Worm (Caenorhabditis elegans): Measurements from ENCODE around the gene C05C12.4.

C05C12.4 gene

DNA sequence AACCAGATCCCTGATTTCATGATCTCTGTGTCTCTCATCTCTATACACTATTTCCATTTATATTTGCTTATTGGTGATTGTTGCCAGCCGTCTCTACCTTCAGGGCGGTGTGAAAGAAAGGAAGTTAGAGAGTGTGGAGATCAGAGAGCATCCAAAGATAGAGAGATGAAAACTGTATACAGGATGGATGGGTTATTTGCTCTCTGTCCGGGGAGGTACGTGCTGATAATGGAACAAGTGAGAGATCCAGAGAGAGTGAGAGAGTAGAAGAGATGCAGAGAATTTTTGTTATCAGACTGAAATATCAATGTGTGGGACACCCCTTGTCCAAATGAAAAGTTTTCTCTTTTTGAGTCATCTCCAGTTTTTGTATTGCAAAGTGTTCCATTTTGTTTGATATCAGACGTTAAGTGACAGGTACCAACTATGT lies 36.2 kb upstream of the C05C12.4 start (continued):
- TF ChIP-seq dmd-6 (GFP tag; IDR thresholded peaks at IDR 0.05): peak; percentile 89
- 0 out of 2 replicates have a peak, but pooled peaks have one; percentile 3 for TF ChIP-seq mxl-2 (GFP tag; conservative IDR thresholded peaks at IDR 0.05)
- peak; percentile 81 for TF ChIP-seq php-3 (GFP tag; IDR thresholded peaks at IDR 0.05)
- peak; percentile 70 for TF ChIP-seq nhr-28 (tag; optimal IDR thresholded peaks at IDR 0.05)
- 0 out of 2 replicates have a peak, but pooled peaks have one; percentile 29 for TF ChIP-seq saeg-2 (GFP tag; IDR thresholded peaks at IDR 0.05)
- peak; percentile 85 for TF ChIP-seq tra-1 (GFP tag; IDR thresholded peaks at IDR 0.05)
- no peak for TF ChIP-seq skn-1 (tag; optimal IDR thresholded peaks at IDR 0.05)
- peak; percentile 36 for TF ChIP-seq mes-2 (tag; optimal IDR thresholded peaks at IDR 0.05; ENCODE audit: poor library complexity, severe bottlenecking)
- peak; percentile 25 for TF ChIP-seq jun-1 (tag; optimal IDR thresholded peaks at IDR 0.05)
- TF ChIP-seq hlh-11 (tag; optimal IDR thresholded peaks at IDR 0.05): peak; percentile 94
- no peak for TF ChIP-seq D1046.2 (GFP tag; IDR thresholded peaks at IDR 0.05)
- peak; percentile 92 for TF ChIP-seq lin-1 (GFP tag; IDR thresholded peaks at IDR 0.05)
- TF ChIP-seq lin-39 (tag; optimal IDR thresholded peaks at IDR 0.05): no peak
- peak; percentile 12 for TF ChIP-seq T20F7.1 (GFP tag; optimal IDR thresholded peaks at IDR 0.05)
- TF ChIP-seq ces-1 (GFP tag; optimal IDR thresholded peaks at IDR 0.05): no peak
- TF ChIP-seq unc-62 (GFP tag; optimal IDR thresholded peaks at IDR 0.05 in 1 of 2): peak in 1 of 2 experiments; percentile 27
- no peak for TF ChIP-seq unc-62 (tag; optimal IDR thresholded peaks at IDR 0.05)
- peak; percentile 71 for TF ChIP-seq aha-1 (tag)
- TF ChIP-seq nhr-6 (tag; optimal IDR thresholded peaks at IDR 0.05): peak; percentile 83
- no peak for TF ChIP-seq aly-2 (tag; optimal IDR thresholded peaks at IDR 0.05)
- peak; percentile 72 for TF ChIP-seq pha-4 (GFP tag; IDR thresholded peaks at IDR 0.05)
- TF ChIP-seq pha-4 (tag; optimal IDR thresholded peaks at IDR 0.05): peak; percentile 71
- TF ChIP-seq hif-1 (tag; optimal IDR thresholded peaks at IDR 0.05): peak in 1 of 2 experiments; percentile 59
- peak; percentile 72 for TF ChIP-seq nhr-77 (tag; optimal IDR thresholded peaks at IDR 0.05)
- peak; percentile 28 for TF ChIP-seq hlh-30 (tag; optimal IDR thresholded peaks at IDR 0.05; ENCODE audit: insufficient read depth)
- peak; percentile 39 for TF ChIP-seq nhr-10 (tag; optimal IDR thresholded peaks at IDR 0.05)
- 0 out of 2 replicates have a peak, but pooled peaks have one; percentile 23 for TF ChIP-seq nhr-41 (GFP tag; IDR thresholded peaks at IDR 0.05)

DNA sequence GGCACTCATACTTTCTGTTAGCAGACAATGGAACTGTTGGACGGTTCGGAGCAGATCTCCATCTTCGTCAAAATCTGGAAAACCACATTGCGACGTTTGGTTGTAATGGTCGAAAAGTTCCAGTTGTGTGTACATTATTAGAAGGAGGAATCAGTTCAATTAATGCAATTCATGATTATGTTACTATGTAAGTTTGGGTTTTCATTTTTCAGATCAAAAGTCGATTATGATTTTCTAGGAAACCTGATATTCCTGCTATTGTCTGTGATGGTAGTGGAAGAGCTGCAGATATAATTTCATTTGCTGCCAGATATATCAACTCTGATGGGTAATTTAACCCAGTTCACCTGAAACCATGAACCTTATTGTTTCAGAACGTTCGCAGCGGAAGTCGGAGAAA lies 28.1 kb upstream of the C05C12.4 start:
- TF ChIP-seq unc-62 (GFP tag; optimal IDR thresholded peaks at IDR 0.05 in 1 of 2) (peak in 1 of 2 experiments; percentile 90), unc-62 (tag; optimal IDR thresholded peaks at IDR 0.05) (no peak), php-3 (GFP tag; IDR thresholded peaks at IDR 0.05) (no peak), hlh-30 (tag; optimal IDR thresholded peaks at IDR 0.05; ENCODE audit: insufficient read depth) (no peak), dmd-9 (GFP tag; IDR thresholded peaks at IDR 0.05) (no peak)

DNA sequence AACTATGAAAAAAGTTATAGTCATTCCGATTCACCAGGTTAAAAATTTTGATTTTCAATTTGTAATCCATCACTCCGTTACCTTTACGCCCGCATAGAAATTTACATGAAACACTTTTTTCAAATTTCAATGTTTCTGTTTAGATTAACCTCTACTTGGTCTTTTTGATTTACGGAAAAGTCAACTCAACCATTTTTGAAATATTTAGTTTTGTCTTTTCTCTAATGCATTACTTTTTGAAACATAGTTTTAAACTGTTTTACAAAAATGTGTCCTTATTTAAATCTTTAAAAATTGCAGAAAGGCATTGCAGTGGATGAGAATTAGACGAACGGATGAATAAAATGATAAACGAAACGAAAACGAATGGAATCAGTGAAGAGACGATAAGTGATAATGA lies 25.3 kb upstream of the C05C12.4 start, which contains the start of gene gtl-2:
TSS of gene gtl-2 (plus strand) at position 301 of the 400 bp plus-strand sequence.
- TF ChIP-seq unc-62 (GFP tag; optimal IDR thresholded peaks at IDR 0.05 in 1 of 2) (no peak), unc-62 (tag; optimal IDR thresholded peaks at IDR 0.05) (no peak), F49E8.2 (tag; optimal IDR thresholded peaks at IDR 0.05; ENCODE audit: borderline replicate concordance) (no peak), dmd-8 (GFP tag; IDR thresholded peaks at IDR 0.05) (no peak), hmg-1.1 (GFP tag; IDR thresholded peaks at IDR 0.05) (no peak), Y48G9A.11 (GFP tag; IDR thresholded peaks at IDR 0.05) (no peak), Y105C5A.15 (GFP tag; IDR thresholded peaks at IDR 0.05) (no peak), zag-1 (tag; optimal IDR thresholded peaks at IDR 0.05) (no peak), pqm-1 (tag; optimal IDR thresholded peaks at IDR 0.05) (no peak), R02D3.7 (tag; optimal IDR thresholded peaks at IDR 0.05) (no peak)

DNA sequence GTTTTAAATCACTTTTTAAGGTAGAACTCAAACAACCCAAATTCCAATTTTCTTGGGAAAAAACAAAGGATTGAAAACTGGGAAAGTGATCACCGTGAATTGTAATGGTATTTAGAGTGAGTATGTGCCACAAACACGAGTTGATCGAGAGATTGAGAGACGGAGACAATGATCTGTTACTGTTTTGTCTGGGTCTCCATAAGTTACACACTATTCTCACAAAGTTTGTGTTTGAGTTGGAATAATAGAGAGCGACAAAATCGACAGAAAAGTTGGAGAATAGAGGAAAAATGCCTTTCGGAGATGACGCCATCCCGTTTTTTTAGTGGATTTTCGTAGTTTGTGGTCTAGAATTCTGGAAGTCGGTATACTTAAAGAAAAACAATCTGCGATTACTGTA lies 23.4 kb upstream of the C05C12.4 start, which contains the start of gene nhr-7:
TSS of gene nhr-7 (minus strand) at position 101 of the 400 bp plus-strand sequence.
- TF ChIP-seq lin-13 (GFP tag; optimal IDR thresholded peaks at IDR 0.05): no peak
- no peak for TF ChIP-seq hif-1 (tag; optimal IDR thresholded peaks at IDR 0.05)
- no peak for TF ChIP-seq tag-97 (GFP tag; IDR thresholded peaks at IDR 0.05)
- no peak for TF ChIP-seq nhr-102 (tag; optimal IDR thresholded peaks at IDR 0.05)
- TF ChIP-seq lim-7 (GFP tag; IDR thresholded peaks at IDR 0.05): no peak
- no peak for TF ChIP-seq ztf-7 (tag; optimal IDR thresholded peaks at IDR 0.05)
- no peak for TF ChIP-seq lir-3 (tag; optimal IDR thresholded peaks at IDR 0.05)
- TF ChIP-seq nhr-77 (tag; optimal IDR thresholded peaks at IDR 0.05): no peak
- no peak for TF ChIP-seq F37D6.2 (tag; optimal IDR thresholded peaks at IDR 0.05)
- TF ChIP-seq lin-29 (GFP tag; IDR thresholded peaks at IDR 0.05): no peak
- no peak for TF ChIP-seq aly-2 (tag; optimal IDR thresholded peaks at IDR 0.05)
- TF ChIP-seq ZK337.2 (GFP tag; IDR thresholded peaks at IDR 0.05): no peak
- no peak for TF ChIP-seq zfp-2 (tag; optimal IDR thresholded peaks at IDR 0.05)
- no peak for TF ChIP-seq nhr-42 (GFP tag; IDR thresholded peaks at IDR 0.05)

All from whole organism, L4 larva.